Fruit fly (Drosophila melanogaster): ENCODE measurements around the gene tty.

tty gene

dm6 chrX:21282035-21282434 lies 57.4 kb downstream of the tty start (continued):
- TF ChIP-seq slbo (GFP tag; IDR thresholded peaks at IDR 0.05) (peak; percentile 60), Atf6 (GFP tag; IDR thresholded peaks at IDR 0.05) (no peak), H2.0 (GFP tag; IDR thresholded peaks at IDR 0.05) (peak; percentile 29; the same call in 1 of the 2 replicates), CG1024 (GFP tag; IDR thresholded peaks at IDR 0.05) (no peak), CG12219 (GFP tag; optimal IDR thresholded peaks at IDR 0.05) (peak; percentile 19), CG6791 (GFP tag; IDR thresholded peaks at IDR 0.05; ENCODE audit: partially characterized antibody) (no peak), gt (GFP tag; IDR thresholded peaks at IDR 0.05) (no peak), phol (tag; optimal IDR thresholded peaks at IDR 0.05) (no peak), D (optimal IDR thresholded peaks at IDR 0.05) (no peak), D (GFP tag; optimal IDR thresholded peaks at IDR 0.05) (no peak), hkb (optimal IDR thresholded peaks at IDR 0.05) (no peak), hkb (GFP tag; IDR thresholded peaks at IDR 0.05) (no peak), Med (GFP tag) (peak; percentile 57), bsh (GFP tag; optimal IDR thresholded peaks at IDR 0.05) (peak in 1 of 2 experiments; percentile 19), Abd-B (GFP tag; optimal IDR thresholded peaks at IDR 0.05) (no peak), CG5245 (GFP tag; optimal IDR thresholded peaks at IDR 0.05) (no peak), pnt (GFP tag; optimal IDR thresholded peaks at IDR 0.05) (no peak), gem (tag; optimal IDR thresholded peaks at IDR 0.05) (peak; percentile 35), CG17186 (GFP tag; optimal IDR thresholded peaks at IDR 0.05) (no peak), Dip3 (GFP tag; optimal IDR thresholded peaks at IDR 0.05) (no peak), CG17359 (tag; optimal IDR thresholded peaks at IDR 0.05) (no peak), CG10267 (tag; optimal IDR thresholded peaks at IDR 0.05) (no peak), CG17385 (GFP tag; optimal IDR thresholded peaks at IDR 0.05) (no peak), Hmr (GFP tag; optimal IDR thresholded peaks at IDR 0.05) (peak; percentile 4), ranshi (GFP tag; IDR thresholded peaks at IDR 0.05) (peak; percentile 24; the same call in 1 of the 2 replicates), E2f2 (GFP tag; IDR thresholded peaks at IDR 0.05) (no peak), CG15479 (GFP tag; optimal IDR thresholded peaks at IDR 0.05) (no peak), gsb (GFP tag; IDR thresholded peaks at IDR 0.05) (peak; percentile 34; the same call in 1 of the 2 replicates), wdn (GFP tag; IDR thresholded peaks at IDR 0.05) (peak; percentile 6; the same call in 1 of the 2 replicates), Elba2 (GFP tag; optimal IDR thresholded peaks at IDR 0.05) (no peak), unpg (GFP tag; optimal IDR thresholded peaks at IDR 0.05) (peak; percentile 30), BEAF-32 (GFP tag; optimal IDR thresholded peaks at IDR 0.05) (no peak), C15 (GFP tag; IDR thresholded peaks at IDR 0.05) (no peak), CG11504 (tag; optimal IDR thresholded peaks at IDR 0.05) (peak; percentile 5), CG15011 (GFP tag; optimal IDR thresholded peaks at IDR 0.05) (no peak), CG9727 (GFP tag; optimal IDR thresholded peaks at IDR 0.05) (no peak), CG2875 (GFP tag; optimal IDR thresholded peaks at IDR 0.05) (no peak), CkIIα-i1 (GFP tag; IDR thresholded peaks at IDR 0.05) (no peak), D19A (tag; optimal IDR thresholded peaks at IDR 0.05) (peak; percentile 89), lmd (GFP tag; IDR thresholded peaks at IDR 0.05) (no peak; the same call in 1 of the 2 replicates), CG11723 (GFP tag; optimal IDR thresholded peaks at IDR 0.05) (no peak), Drgx (GFP tag; IDR thresholded peaks at IDR 0.05) (no peak), ewg (GFP tag; optimal IDR thresholded peaks at IDR 0.05) (no peak), Dfd (GFP tag; optimal IDR thresholded peaks at IDR 0.05) (no peak), grau (tag; optimal IDR thresholded peaks at IDR 0.05) (peak; percentile 4), al (GFP tag; IDR thresholded peaks at IDR 0.05) (no peak), CG15269 (tag; optimal IDR thresholded peaks at IDR 0.05) (peak; percentile 39), sob (GFP tag; IDR thresholded peaks at IDR 0.05) (no peak), CG16815 (GFP tag; optimal IDR thresholded peaks at IDR 0.05) (no peak), inv (GFP tag; IDR thresholded peaks at IDR 0.05; ENCODE audit: partially characterized antibody) (no peak), CG11560 (tag; IDR thresholded peaks at IDR 0.05) (no peak), sens-2 (GFP tag; IDR thresholded peaks at IDR 0.05) (no peak)
